1 fruit fly cellular context compared by ENCODE assay signal in genomic region chr3L:5184860-5185639, dm6.
TF ChIP-seq lines count a peak whose summit lies in the region.

No protein-coding gene starts in this region.

TF ChIP-seq in whole organism, embryonic, 481 proteins besides CTCF, POLR2A, EP300 and RAD21 (continued from another document and continues in another):
- TF ChIP-seq CG16815 (GFP tag; optimal IDR thresholded peaks at IDR 0.05; lab: Kevin White, UChicago), result peak; percentile 47
- TF ChIP-seq slbo (GFP tag; IDR thresholded peaks at IDR 0.05; lab: Robert Waterston, UW), result peak; percentile 60
- peak; percentile 98 to 99 for TF ChIP-seq Trl (optimal IDR thresholded peaks at IDR 0.05; lab: Kevin White, UChicago)
- TF ChIP-seq Trl (GFP tag; optimal IDR thresholded peaks at IDR 0.05; lab: Kevin White, UChicago), result peak; percentile 59
- peak; percentile 3; the same call in 1 of the 4 replicates for TF ChIP-seq chinmo (GFP tag; IDR thresholded peaks at IDR 0.05; lab: Robert Waterston, UW; ENCODE audit: partially characterized antibody)
- TF ChIP-seq BtbVII (GFP tag; optimal IDR thresholded peaks at IDR 0.05; lab: Kevin White, UChicago), result peak; percentile 61
- TF ChIP-seq ind (GFP tag; optimal IDR thresholded peaks at IDR 0.05; lab: Kevin White, UChicago), result peak; percentile 60
- no peak for TF ChIP-seq sima (GFP tag; optimal IDR thresholded peaks at IDR 0.05; lab: Kevin White, UChicago)
- TF ChIP-seq shn (GFP tag; optimal IDR thresholded peaks at IDR 0.05; lab: Kevin White, UChicago), result peak; percentile 55
- peak; percentile 19 for TF ChIP-seq CG7786 (GFP tag; optimal IDR thresholded peaks at IDR 0.05; lab: Kevin White, UChicago)
- no peak for TF ChIP-seq hkb (optimal IDR thresholded peaks at IDR 0.05; lab: Kevin White, UChicago)
- peak; percentile 55; the same call in 1 of the 2 replicates for TF ChIP-seq hkb (GFP tag; IDR thresholded peaks at IDR 0.05; lab: Robert Waterston, UW)
- peak; percentile 30 for TF ChIP-seq ab (GFP tag; optimal IDR thresholded peaks at IDR 0.05; lab: Kevin White, UChicago)
- peak; percentile 45 for TF ChIP-seq CG10654 (GFP tag; optimal IDR thresholded peaks at IDR 0.05; lab: Kevin White, UChicago)
- peak; percentile 53; the same call in 1 of the 3 replicates for TF ChIP-seq CG11560 (tag; IDR thresholded peaks at IDR 0.05; lab: Robert Waterston, UW)
- no peak for TF ChIP-seq CG8290 (GFP tag; optimal IDR thresholded peaks at IDR 0.05; lab: Kevin White, UChicago)
- peak in 1 of 2 experiments; percentile 8 for TF ChIP-seq CG8290 (tag; optimal IDR thresholded peaks at IDR 0.05; lab: Kevin White, UChicago)
- peak; percentile 64 for TF ChIP-seq CG9932 (GFP tag; IDR thresholded peaks at IDR 0.05; lab: Robert Waterston, UW)
- no peak for TF ChIP-seq CG42726 (GFP tag; IDR thresholded peaks at IDR 0.05; lab: Robert Waterston, UW; ENCODE audit: partially characterized antibody)
- TF ChIP-seq NfI (GFP tag; optimal IDR thresholded peaks at IDR 0.05; lab: Kevin White, UChicago), result peak; percentile 58
- TF ChIP-seq dmrt99B (tag; optimal IDR thresholded peaks at IDR 0.05; lab: Kevin White, UChicago), result peak; percentile 58
- 0 out of 2 replicates have a peak, but pooled peaks have one; percentile 35 for TF ChIP-seq klu (GFP tag; IDR thresholded peaks at IDR 0.05; lab: Robert Waterston, UW)
- peak; percentile 76 for TF ChIP-seq gem (tag; optimal IDR thresholded peaks at IDR 0.05; lab: Kevin White, UChicago)
- no peak for TF ChIP-seq CG2889 (GFP tag; IDR thresholded peaks at IDR 0.05; lab: Robert Waterston, UW)
- TF ChIP-seq Myb (GFP tag; optimal IDR thresholded peaks at IDR 0.05; lab: Kevin White, UChicago), result peak; percentile 38
- TF ChIP-seq cwo (GFP tag; optimal IDR thresholded peaks at IDR 0.05; lab: Kevin White, UChicago), result peak; percentile 58
- TF ChIP-seq MBD-R2 (GFP tag; IDR thresholded peaks at IDR 0.05; lab: Robert Waterston, UW), result peak; percentile 27; the same call in 1 of the 2 replicates
- TF ChIP-seq CG6765 (GFP tag; optimal IDR thresholded peaks at IDR 0.05; lab: Kevin White, UChicago), result no peak
- TF ChIP-seq nom (GFP tag; optimal IDR thresholded peaks at IDR 0.05; lab: Kevin White, UChicago), result peak; percentile 9
- peak; percentile 19 for TF ChIP-seq CG30431 (GFP tag; optimal IDR thresholded peaks at IDR 0.05; lab: Kevin White, UChicago)
- TF ChIP-seq sd (tag; optimal IDR thresholded peaks at IDR 0.05; lab: Kevin White, UChicago), result peak; percentile 98
- TF ChIP-seq CG31441 (GFP tag; IDR thresholded peaks at IDR 0.05; lab: Robert Waterston, UW), result peak; percentile 58; the same call in 1 of the 2 replicates
- peak; percentile 6 for TF ChIP-seq CG1603 (tag; optimal IDR thresholded peaks at IDR 0.05; lab: Kevin White, UChicago)
- TF ChIP-seq ase (GFP tag; IDR thresholded peaks at IDR 0.05; lab: Robert Waterston, UW), result no peak
- peak; percentile 19 for TF ChIP-seq Bteb2 (GFP tag; optimal IDR thresholded peaks at IDR 0.05; lab: Kevin White, UChicago)
- TF ChIP-seq nerfin-1 (tag; optimal IDR thresholded peaks at IDR 0.05; lab: Kevin White, UChicago), result peak; percentile 90
- TF ChIP-seq D19B (GFP tag; optimal IDR thresholded peaks at IDR 0.05; lab: Kevin White, UChicago), result peak; percentile 1
- peak; percentile 19 for TF ChIP-seq kay (GFP tag; optimal IDR thresholded peaks at IDR 0.05; lab: Kevin White, UChicago)
- peak; percentile 54; the same call in 1 of the 2 replicates for TF ChIP-seq lmd (GFP tag; IDR thresholded peaks at IDR 0.05; lab: Robert Waterston, UW)
- TF ChIP-seq Camta (GFP tag; optimal IDR thresholded peaks at IDR 0.05; lab: Kevin White, UChicago), result no peak
- TF ChIP-seq Chrac-16 (GFP tag; optimal IDR thresholded peaks at IDR 0.05; lab: Kevin White, UChicago), result peak; percentile 37
- peak; percentile 58 for TF ChIP-seq Max (GFP tag; optimal IDR thresholded peaks at IDR 0.05; lab: Kevin White, UChicago)
- no peak; the same call in 1 of the 2 replicates for TF ChIP-seq CG17328 (GFP tag; IDR thresholded peaks at IDR 0.05; lab: Robert Waterston, UW)
- no peak for TF ChIP-seq Atf-2 (GFP tag; optimal IDR thresholded peaks at IDR 0.05; lab: Kevin White, UChicago)
- TF ChIP-seq hb (GFP tag; IDR thresholded peaks at IDR 0.05; lab: Robert Waterston, UW; ENCODE audit: partially characterized antibody), result no peak
- peak; percentile 69 for TF ChIP-seq phol (tag; optimal IDR thresholded peaks at IDR 0.05; lab: Kevin White, UChicago)
- TF ChIP-seq Blimp-1 (GFP tag; optimal IDR thresholded peaks at IDR 0.05; lab: Kevin White, UChicago), result peak; percentile 33
- no peak for TF ChIP-seq CG30020 (tag; optimal IDR thresholded peaks at IDR 0.05; lab: Kevin White, UChicago)
- no peak for TF ChIP-seq corto (GFP tag; optimal IDR thresholded peaks at IDR 0.05; lab: Kevin White, UChicago)
- TF ChIP-seq Tbp (GFP tag; optimal IDR thresholded peaks at IDR 0.05; lab: Kevin White, UChicago), result no peak
- TF ChIP-seq CG1529 (GFP tag; optimal IDR thresholded peaks at IDR 0.05; lab: Kevin White, UChicago), result peak; percentile 23
- TF ChIP-seq CG1832 (GFP tag; optimal IDR thresholded peaks at IDR 0.05; lab: Kevin White, UChicago), result peak; percentile 63
- TF ChIP-seq CG7357 (GFP tag; IDR thresholded peaks at IDR 0.05; lab: Robert Waterston, UW), result no peak
- TF ChIP-seq Ptx1 (GFP tag; IDR thresholded peaks at IDR 0.05; lab: Robert Waterston, UW), result peak; percentile 68
- TF ChIP-seq Pdp1 (GFP tag; optimal IDR thresholded peaks at IDR 0.05; lab: Kevin White, UChicago), result peak; percentile 30 to 48
- peak; percentile 64 for TF ChIP-seq gcm (GFP tag; optimal IDR thresholded peaks at IDR 0.05; lab: Kevin White, UChicago)
- peak; percentile 29 for TF ChIP-seq CG12104 (GFP tag; optimal IDR thresholded peaks at IDR 0.05; lab: Kevin White, UChicago)
- TF ChIP-seq CG18599 (GFP tag; optimal IDR thresholded peaks at IDR 0.05; lab: Kevin White, UChicago), result peak; percentile 74
- TF ChIP-seq cg (GFP tag; optimal IDR thresholded peaks at IDR 0.05; lab: Kevin White, UChicago), result peak; percentile 15
- TF ChIP-seq Optix (GFP tag; IDR thresholded peaks at IDR 0.05; lab: Robert Waterston, UW), result 0 out of 3 replicates have a peak, but pooled peaks have one; percentile 4
- peak; percentile 75 for TF ChIP-seq bcd (GFP tag; optimal IDR thresholded peaks at IDR 0.05; lab: Kevin White, UChicago)
- TF ChIP-seq Bgb (GFP tag; IDR thresholded peaks at IDR 0.05; lab: Robert Waterston, UW; ENCODE audit: partially characterized antibody), result peak; percentile 35; the same call in 1 of the 2 replicates
- peak; percentile 76 for TF ChIP-seq CG3281 (GFP tag; optimal IDR thresholded peaks at IDR 0.05; lab: Kevin White, UChicago)
- TF ChIP-seq CG10274 (GFP tag; optimal IDR thresholded peaks at IDR 0.05; lab: Kevin White, UChicago), result peak; percentile 34
- peak; percentile 58 for TF ChIP-seq CG12942 (GFP tag; optimal IDR thresholded peaks at IDR 0.05; lab: Kevin White, UChicago)
- TF ChIP-seq CG1602 (GFP tag; optimal IDR thresholded peaks at IDR 0.05; lab: Kevin White, UChicago), result peak; percentile 46
- no peak for TF ChIP-seq crc (GFP tag; optimal IDR thresholded peaks at IDR 0.05; lab: Kevin White, UChicago)
- TF ChIP-seq CG13287 (GFP tag; IDR thresholded peaks at IDR 0.05; lab: Robert Waterston, UW; ENCODE audit: partially characterized antibody), result peak; percentile 54
- peak; percentile 31 for TF ChIP-seq CG18011 (GFP tag; optimal IDR thresholded peaks at IDR 0.05; lab: Kevin White, UChicago)
- TF ChIP-seq CG14860 (GFP tag; IDR thresholded peaks at IDR 0.05; lab: Robert Waterston, UW; ENCODE audit: partially characterized antibody), result no peak
- peak; percentile 70 for TF ChIP-seq lab (GFP tag; optimal IDR thresholded peaks at IDR 0.05; lab: Kevin White, UChicago)
- peak; percentile 47 for TF ChIP-seq Scr (GFP tag; IDR thresholded peaks at IDR 0.05; lab: Robert Waterston, UW; ENCODE audit: partially characterized antibody)
- peak; percentile 10 for TF ChIP-seq fd64A (GFP tag; optimal IDR thresholded peaks at IDR 0.05; lab: Kevin White, UChicago)
- TF ChIP-seq CG6175 (GFP tag; IDR thresholded peaks at IDR 0.05; lab: Robert Waterston, UW), result no peak
- TF ChIP-seq wdn (GFP tag; IDR thresholded peaks at IDR 0.05; lab: Robert Waterston, UW), result peak; percentile 32; the same call in 1 of the 2 replicates
- peak; percentile 75 for TF ChIP-seq CoRest (tag; optimal IDR thresholded peaks at IDR 0.05; lab: Kevin White, UChicago)
- no peak for TF ChIP-seq CG17912 (GFP tag; optimal IDR thresholded peaks at IDR 0.05; lab: Kevin White, UChicago)
- peak; percentile 64 for TF ChIP-seq CG9727 (GFP tag; optimal IDR thresholded peaks at IDR 0.05; lab: Kevin White, UChicago)
- TF ChIP-seq Usf (GFP tag; optimal IDR thresholded peaks at IDR 0.05; lab: Kevin White, UChicago), result peak; percentile 39
- peak in 1 of 2 experiments; percentile 81 for TF ChIP-seq Hr51 (GFP tag; optimal IDR thresholded peaks at IDR 0.05; lab: Kevin White, UChicago)
- TF ChIP-seq CG7839 (tag; optimal IDR thresholded peaks at IDR 0.05; lab: Kevin White, UChicago), result peak; percentile 64
- TF ChIP-seq unc-4 (GFP tag; IDR thresholded peaks at IDR 0.05; lab: Robert Waterston, UW; ENCODE audit: partially characterized antibody), result peak; percentile 57
- TF ChIP-seq Atf6 (GFP tag; IDR thresholded peaks at IDR 0.05; lab: Robert Waterston, UW), result no peak
- TF ChIP-seq yki (optimal IDR thresholded peaks at IDR 0.05; lab: Kevin White, UChicago), result peak; percentile 85
- TF ChIP-seq Dfd (GFP tag; optimal IDR thresholded peaks at IDR 0.05; lab: Kevin White, UChicago), result no peak
- TF ChIP-seq CG13775 (GFP tag; optimal IDR thresholded peaks at IDR 0.05; lab: Kevin White, UChicago), result peak; percentile 66
- no peak for TF ChIP-seq pan (optimal IDR thresholded peaks at IDR 0.05; lab: Kevin White, UChicago)
- peak in 1 of 2 experiments; percentile 65 for TF ChIP-seq pan (GFP tag; optimal IDR thresholded peaks at IDR 0.05 in 1 of 2, IDR thresholded peaks at IDR 0.05 in 1 of 2)
- no peak for TF ChIP-seq CG18476 (GFP tag; optimal IDR thresholded peaks at IDR 0.05; lab: Kevin White, UChicago)
- peak; percentile 55 for TF ChIP-seq CG12155 (GFP tag; optimal IDR thresholded peaks at IDR 0.05; lab: Kevin White, UChicago)
- TF ChIP-seq CG12744 (GFP tag; optimal IDR thresholded peaks at IDR 0.05; lab: Kevin White, UChicago), result peak; percentile 4
- TF ChIP-seq otp (GFP tag; IDR thresholded peaks at IDR 0.05; lab: Robert Waterston, UW), result no peak
- peak; percentile 38 for TF ChIP-seq jumu (GFP tag; optimal IDR thresholded peaks at IDR 0.05; lab: Kevin White, UChicago)
- TF ChIP-seq CG32532 (GFP tag; IDR thresholded peaks at IDR 0.05; lab: Robert Waterston, UW), result peak; percentile 60
- TF ChIP-seq mam (GFP tag; optimal IDR thresholded peaks at IDR 0.05; lab: Kevin White, UChicago), result peak; percentile 34
- peak; percentile 19 for TF ChIP-seq CG18764 (GFP tag; optimal IDR thresholded peaks at IDR 0.05; lab: Kevin White, UChicago)
- peak; percentile 60 for TF ChIP-seq Dip3 (GFP tag; optimal IDR thresholded peaks at IDR 0.05; lab: Kevin White, UChicago)
- no peak for TF ChIP-seq zen (tag; optimal IDR thresholded peaks at IDR 0.05; lab: Kevin White, UChicago)
- TF ChIP-seq ttk (GFP tag; IDR thresholded peaks at IDR 0.05; lab: Robert Waterston, UW), result peak; percentile 33; the same call in 1 of the 2 replicates
- TF ChIP-seq Xrp1 (GFP tag; IDR thresholded peaks at IDR 0.05; lab: Robert Waterston, UW), result peak; percentile 51; the same call in 1 of the 2 replicates
- no peak for TF ChIP-seq Jarid2 (GFP tag; optimal IDR thresholded peaks at IDR 0.05; lab: Kevin White, UChicago)
- TF ChIP-seq CG3838 (GFP tag; optimal IDR thresholded peaks at IDR 0.05; lab: Kevin White, UChicago), result no peak
- TF ChIP-seq stwl (tag; optimal IDR thresholded peaks at IDR 0.05; lab: Kevin White, UChicago), result no peak
- TF ChIP-seq fru (optimal IDR thresholded peaks at IDR 0.05; lab: Kevin White, UChicago), result no peak
- TF ChIP-seq CG11456 (GFP tag; IDR thresholded peaks at IDR 0.05; lab: Robert Waterston, UW), result peak; percentile 63; the same call in 2 of the 3 replicates
- peak; percentile 49 for TF ChIP-seq CG12391 (tag; optimal IDR thresholded peaks at IDR 0.05; lab: Kevin White, UChicago)
- no peak for TF ChIP-seq dati (GFP tag; IDR thresholded peaks at IDR 0.05; lab: Robert Waterston, UW)
- TF ChIP-seq D19A (tag; optimal IDR thresholded peaks at IDR 0.05; lab: Kevin White, UChicago), result peak; percentile 15
- peak; percentile 19 for TF ChIP-seq gcm2 (GFP tag; optimal IDR thresholded peaks at IDR 0.05; lab: Kevin White, UChicago)
- TF ChIP-seq sim (GFP tag; IDR thresholded peaks at IDR 0.05; lab: Robert Waterston, UW), result 0 out of 2 replicates have a peak, but pooled peaks have one; percentile 55
- peak; percentile 11 for TF ChIP-seq slp2 (GFP tag; optimal IDR thresholded peaks at IDR 0.05; lab: Kevin White, UChicago)
- peak; percentile 74 for TF ChIP-seq crol (GFP tag; IDR thresholded peaks at IDR 0.05; lab: Robert Waterston, UW)
- peak; percentile 83 for TF ChIP-seq CG17361 (GFP tag; IDR thresholded peaks at IDR 0.05; lab: Robert Waterston, UW)
- peak; percentile 50 for TF ChIP-seq Fer3 (tag; optimal IDR thresholded peaks at IDR 0.05; lab: Kevin White, UChicago)
- peak; percentile 32 for TF ChIP-seq CG6654 (GFP tag; optimal IDR thresholded peaks at IDR 0.05; lab: Kevin White, UChicago)
- peak; percentile 48 for TF ChIP-seq CG4424 (GFP tag; optimal IDR thresholded peaks at IDR 0.05; lab: Kevin White, UChicago)
- no peak for TF ChIP-seq vnd (GFP tag; IDR thresholded peaks at IDR 0.05; lab: Robert Waterston, UW; ENCODE audit: partially characterized antibody)
- TF ChIP-seq dmrt11E (tag; optimal IDR thresholded peaks at IDR 0.05; lab: Kevin White, UChicago), result peak; percentile 12
- TF ChIP-seq Dad (GFP tag; optimal IDR thresholded peaks at IDR 0.05; lab: Kevin White, UChicago), result peak; percentile 7
- TF ChIP-seq CG1792 (GFP tag; optimal IDR thresholded peaks at IDR 0.05; lab: Kevin White, UChicago), result peak; percentile 24
- TF ChIP-seq NK7.1 (GFP tag; optimal IDR thresholded peaks at IDR 0.05; lab: Kevin White, UChicago), result peak; percentile 14
- peak; percentile 30 for TF ChIP-seq CG12236 (GFP tag; optimal IDR thresholded peaks at IDR 0.05; lab: Kevin White, UChicago)
- no peak; the same call in 1 of the 2 replicates for TF ChIP-seq ranshi (GFP tag; IDR thresholded peaks at IDR 0.05; lab: Robert Waterston, UW)
- TF ChIP-seq HLH54F (GFP tag; optimal IDR thresholded peaks at IDR 0.05; lab: Kevin White, UChicago), result peak; percentile 70
- no peak for TF ChIP-seq Doc3 (GFP tag; IDR thresholded peaks at IDR 0.05; lab: Robert Waterston, UW; ENCODE audit: partially characterized antibody)
- TF ChIP-seq CG10366 (GFP tag; IDR thresholded peaks at IDR 0.05; lab: Robert Waterston, UW), result peak; percentile 43; the same call in 1 of the 2 replicates
- no peak for TF ChIP-seq ATbp (GFP tag; optimal IDR thresholded peaks at IDR 0.05; lab: Kevin White, UChicago)
- TF ChIP-seq org-1 (GFP tag; optimal IDR thresholded peaks at IDR 0.05; lab: Kevin White, UChicago), result peak; percentile 41
